Fruit fly (Drosophila melanogaster): ENCODE results near the gene CG12012.

- TF ChIP-seq CG33017 (tag; optimal IDR thresholded peaks at IDR 0.05) (no peak), kay (GFP tag; ENCODE audit: borderline replicate concordance) (no peak), cnc (optimal IDR thresholded peaks at IDR 0.05) (no peak)
Measured at dm6 chr3L:3410978-3411629, 34.5 kb downstream of the CG12012 start.

All from whole organism, adult.